Fruit fly (Drosophila melanogaster) whole organism, embryonic: Measurements from ENCODE around the gene Mtpalpha.

Experiments used
- BEAF-32 ChIP-seq: fragments of 200-800 bp; sonication (Bioruptor generic); optimal IDR thresholded peaks from 3 replicates; lab custom pipeline; 2017; ENCODE audit warnings: missing biosample characterization, missing genetic modification characterization, mild to moderate bottlenecking, moderate library complexity, missing genetic modification reagents
- CG10147 ChIP-seq: fragments of 200-800 bp; sonication (Bioruptor generic); optimal IDR thresholded peaks from 2 replicates; lab custom pipeline; 2019; ENCODE audit warnings: missing biosample characterization, mild to moderate bottlenecking, missing genetic modification characterization, moderate library complexity
- CG11398 ChIP-seq: fragments of 200-800 bp; sonication (Bioruptor generic); optimal IDR thresholded peaks from 2 replicates; lab custom pipeline; 2016; ENCODE audit warnings: missing biosample characterization, missing genetic modification characterization
- CG12219 ChIP-seq: fragments of 200-800 bp; sonication (Bioruptor generic); optimal IDR thresholded peaks from 3 replicates; lab custom pipeline; 2018; ENCODE audit warnings: missing biosample characterization, mild to moderate bottlenecking, missing genetic modification characterization
- CG13287 ChIP-seq: fragments of 200-800 bp; sonication (Bioruptor generic); IDR thresholded peaks from 2 replicates; pipeline ENCODE4 v1.3.6; 2022; ENCODE audit warnings: missing biosample characterization, missing genetic modification characterization; ENCODE audit not compliant: partially characterized antibody
- CG13424 ChIP-seq: fragments of 200-800 bp; sonication (Bioruptor generic); optimal IDR thresholded peaks from 2 replicates; lab custom pipeline; 2019; ENCODE audit warnings: missing biosample characterization, mild to moderate bottlenecking, missing genetic modification characterization, moderate library complexity
- CG15514 ChIP-seq: fragments of 200-800 bp; sonication (Bioruptor generic); optimal IDR thresholded peaks from 3 replicates; lab custom pipeline; 2017; ENCODE audit warnings: missing biosample characterization, missing genetic modification characterization, mild to moderate bottlenecking, moderate library complexity, missing genetic modification reagents
- CG15601 ChIP-seq: fragments of 200-800 bp; sonication (Bioruptor generic); optimal IDR thresholded peaks from 3 replicates; lab custom pipeline; 2019; ENCODE audit warnings: missing biosample characterization, mild to moderate bottlenecking, missing genetic modification characterization, moderate library complexity
- CG1647 ChIP-seq: fragments of 200-800 bp; sonication (Bioruptor generic); optimal IDR thresholded peaks from 3 replicates; lab custom pipeline; 2016; ENCODE audit warnings: missing biosample characterization, missing genetic modification characterization
- CG16863 ChIP-seq: fragments of 200-800 bp; sonication (Bioruptor generic); optimal IDR thresholded peaks from 3 replicates; lab custom pipeline; 2016; ENCODE audit warnings: missing biosample characterization, missing genetic modification characterization
- CG17912 ChIP-seq: fragments of 200-800 bp; sonication (Bioruptor generic); optimal IDR thresholded peaks from 2 replicates; lab custom pipeline; 2018; ENCODE audit warnings: missing biosample characterization, mild to moderate bottlenecking, missing genetic modification characterization
- CG1792 ChIP-seq: fragments of 200-800 bp; sonication (Bioruptor generic); optimal IDR thresholded peaks from 2 replicates; lab custom pipeline; 2016; ENCODE audit warnings: missing biosample characterization, missing genetic modification characterization
- CG18262 ChIP-seq: fragments of 200-800 bp; optimal IDR thresholded peaks from 3 replicates; lab custom pipeline; 2019; ENCODE audit warnings: missing biosample characterization, mild to moderate bottlenecking, missing genetic modification characterization, moderate library complexity
- CG18599 ChIP-seq: fragments of 200-800 bp; sonication (Bioruptor generic); optimal IDR thresholded peaks from 3 replicates; lab custom pipeline; 2017; ENCODE audit warnings: missing biosample characterization, missing genetic modification characterization, mild to moderate bottlenecking, moderate library complexity, missing genetic modification reagents
- CG30403 ChIP-seq: fragments of 200-800 bp; sonication (Bioruptor generic); optimal IDR thresholded peaks from 3 replicates; lab custom pipeline; 2016; ENCODE audit warnings: missing biosample characterization, missing genetic modification characterization
- CG32532 ChIP-seq: fragments of 200-800 bp; sonication (Bioruptor generic); IDR thresholded peaks from 2 replicates; pipeline ENCODE4 v1.3.6; 2022; ENCODE audit warnings: missing biosample characterization, missing genetic modification characterization
- CG33213 ChIP-seq: fragments of 200-800 bp; sonication (Bioruptor generic); optimal IDR thresholded peaks from 3 replicates; lab custom pipeline; 2016; ENCODE audit warnings: missing biosample characterization, missing genetic modification characterization
- CG3407 ChIP-seq: fragments of 200-800 bp; sonication (Bioruptor generic); optimal IDR thresholded peaks from 2 replicates; lab custom pipeline; 2018; ENCODE audit warnings: missing biosample characterization, mild to moderate bottlenecking, missing genetic modification characterization
- CG4730 ChIP-seq: fragments of 200-800 bp; sonication (Bioruptor generic); IDR thresholded peaks from 2 replicates; pipeline ENCODE4 v1.3.6; 2022; ENCODE audit warnings: missing biosample characterization, missing genetic modification characterization
- CG8388 ChIP-seq: fragments of 200-800 bp; sonication (Bioruptor generic); optimal IDR thresholded peaks from 2 replicates; lab custom pipeline; 2019; ENCODE audit warnings: missing biosample characterization, mild to moderate bottlenecking, missing genetic modification characterization, moderate library complexity
- Dbx ChIP-seq: fragments of 200-800 bp; sonication (Bioruptor generic); IDR thresholded peaks from 3 replicates; pipeline ENCODE4 v1.3.6; 2022; ENCODE audit warnings: missing biosample characterization, missing genetic modification characterization
- Dp ChIP-seq: fragments of 200-800 bp; sonication (Bioruptor generic); optimal IDR thresholded peaks from 2 replicates; lab custom pipeline; 2018; ENCODE audit warnings: missing biosample characterization, mild to moderate bottlenecking, missing genetic modification characterization, moderate library complexity
- Ets65A ChIP-seq: fragments of 200-800 bp; sonication (Bioruptor generic); peaks from one replicate; lab custom pipeline; 2016; ENCODE audit warnings: missing biosample characterization, missing genetic modification characterization
- Ets97D ChIP-seq: fragments of 200-800 bp; sonication (Bioruptor generic); optimal IDR thresholded peaks from 3 replicates; lab custom pipeline; 2016; ENCODE audit warnings: missing biosample characterization, missing genetic modification characterization
- HmgZ ChIP-seq: fragments of 200-800 bp; sonication (Bioruptor generic); optimal IDR thresholded peaks from 2 replicates; lab custom pipeline; 2018; ENCODE audit warnings: missing biosample characterization, mild to moderate bottlenecking, missing genetic modification characterization
- Lhr ChIP-seq: fragments of 200-800 bp; sonication (Bioruptor generic); optimal IDR thresholded peaks from 3 replicates; lab custom pipeline; 2017; ENCODE audit warnings: mild to moderate bottlenecking, missing biosample characterization, missing genetic modification reagents, missing genetic modification characterization
- Lim3 ChIP-seq: fragments of 200-800 bp; sonication (Bioruptor generic); IDR thresholded peaks from 2 replicates; pipeline ENCODE4 v1.3.6; 2022; ENCODE audit warnings: missing biosample characterization, missing genetic modification characterization
- Med ChIP-seq: fragments of 200-800 bp; sonication (Bioruptor generic); peaks from one replicate; lab custom pipeline; 2016; ENCODE audit warnings: missing biosample characterization, missing genetic modification characterization, mild to moderate bottlenecking, inconsistent platforms, moderate library complexity
- Side ChIP-seq: fragments of 200-800 bp; sonication (Bioruptor generic); optimal IDR thresholded peaks from 2 replicates; lab custom pipeline; 2016; ENCODE audit warnings: missing biosample characterization, missing genetic modification characterization
- ac ChIP-seq: fragments of 200-800 bp; sonication (Bioruptor generic); optimal IDR thresholded peaks from 3 replicates; lab custom pipeline; 2017; ENCODE audit warnings: missing biosample characterization, mild to moderate bottlenecking, missing genetic modification characterization
- bab2 ChIP-seq: fragments of 200-800 bp; sonication (Bioruptor generic); optimal IDR thresholded peaks from 2 replicates; lab custom pipeline; 2016; ENCODE audit warnings: missing biosample characterization, missing genetic modification characterization
- chn ChIP-seq: fragments of 200-800 bp; sonication (Bioruptor generic); optimal IDR thresholded peaks from 2 replicates; lab custom pipeline; 2016; ENCODE audit warnings: missing biosample characterization, missing genetic modification characterization
- croc ChIP-seq: fragments of 200-800 bp; sonication (Bioruptor generic); conservative IDR thresholded peaks from 3 replicates; pipeline ENCODE4 v1.3.6; 2022; ENCODE audit warnings: missing biosample characterization, missing genetic modification characterization
- dysf ChIP-seq: fragments of 200-800 bp; sonication (Bioruptor generic); IDR thresholded peaks from 3 replicates; pipeline ENCODE4 v1.3.6; 2022; ENCODE audit warnings: missing biosample characterization, missing genetic modification characterization
- exex ChIP-seq: fragments of 200-800 bp; sonication (Bioruptor generic); optimal IDR thresholded peaks from 4 replicates; lab custom pipeline; 2018; ENCODE audit warnings: missing biosample characterization, mild to moderate bottlenecking, missing genetic modification characterization, moderate library complexity
- fu2 ChIP-seq: fragments of 200-800 bp; sonication (Bioruptor generic); optimal IDR thresholded peaks from 2 replicates; lab custom pipeline; 2016; ENCODE audit warnings: missing biosample characterization, missing genetic modification characterization
- gsb ChIP-seq: fragments of 200-800 bp; sonication (Bioruptor generic); IDR thresholded peaks from 2 replicates; pipeline ENCODE4 v1.3.6; 2022; ENCODE audit warnings: missing biosample characterization, missing genetic modification characterization
- kni ChIP-seq: fragments of 200-800 bp; sonication (Bioruptor generic); optimal IDR thresholded peaks from 3 replicates; lab custom pipeline; 2017; ENCODE audit warnings: mild to moderate bottlenecking, missing biosample characterization, missing genetic modification reagents, missing genetic modification characterization
- org-1 ChIP-seq: fragments of 200-800 bp; sonication (Bioruptor generic); optimal IDR thresholded peaks from 2 replicates; lab custom pipeline; 2017; ENCODE audit warnings: missing biosample characterization, missing genetic modification characterization
- otp ChIP-seq: fragments of 200-800 bp; sonication (Bioruptor generic); IDR thresholded peaks from 3 replicates; pipeline ENCODE4, ENCODE4 v1.3.6; 2022; ENCODE audit warnings: missing biosample characterization, missing genetic modification characterization
- pzg ChIP-seq: fragments of 200-800 bp; sonication (Bioruptor generic); optimal IDR thresholded peaks from 3 replicates; lab custom pipeline; 2018; ENCODE audit warnings: missing biosample characterization, mild to moderate bottlenecking, missing genetic modification characterization, moderate library complexity
- sens ChIP-seq: fragments of 200-800 bp; sonication (Bioruptor generic); peaks from one replicate; lab custom pipeline; 2016; ENCODE audit warnings: missing biosample characterization, missing genetic modification characterization
- shn ChIP-seq: fragments of 200-800 bp; sonication (Bioruptor generic); optimal IDR thresholded peaks from 3 replicates; lab custom pipeline; 2016; ENCODE audit warnings: missing biosample characterization, missing genetic modification characterization
- sim ChIP-seq: fragments of 200-800 bp; sonication (Bioruptor generic); IDR thresholded peaks from 2 replicates; pipeline ENCODE4 v1.3.6; 2022; ENCODE audit warnings: missing biosample characterization, missing genetic modification characterization
- sisA ChIP-seq: fragments of 200-800 bp; sonication (Bioruptor generic); IDR thresholded peaks from 2 replicates; pipeline ENCODE4 v1.3.6; 2022; ENCODE audit warnings: missing biosample characterization, missing genetic modification characterization
- stwl ChIP-seq: fragments of 200-800 bp; sonication (Bioruptor generic); optimal IDR thresholded peaks from 3 replicates; lab custom pipeline; 2018; ENCODE audit warnings: missing biosample characterization, mild to moderate bottlenecking, missing genetic modification characterization, moderate library complexity
- tx ChIP-seq: fragments of 200-800 bp; sonication (Bioruptor generic); optimal IDR thresholded peaks from 2 replicates; lab custom pipeline; 2016; ENCODE audit warnings: missing biosample characterization, missing genetic modification characterization
- vvl ChIP-seq: fragments of 200-800 bp; sonication (Bioruptor generic); IDR thresholded peaks from 2 replicates; pipeline ENCODE4 v1.3.6; 2022; ENCODE audit warnings: missing biosample characterization, missing genetic modification characterization
- wor ChIP-seq: fragments of 200-800 bp; sonication (Bioruptor generic); IDR thresholded peaks from 2 replicates; pipeline ENCODE4 v1.3.6; 2022; ENCODE audit warnings: missing biosample characterization, missing genetic modification characterization
- yki ChIP-seq: fragments of >200 bp; optimal IDR thresholded peaks from 3 replicates; lab custom pipeline; 2018
- zen ChIP-seq: fragments of 200-800 bp; sonication (Bioruptor generic); optimal IDR thresholded peaks from 3 replicates; lab custom pipeline; 2018; ENCODE audit warnings: missing biosample characterization, mild to moderate bottlenecking, missing genetic modification characterization, moderate library complexity
- zfh2 ChIP-seq: fragments of 200-800 bp; sonication (Bioruptor generic); optimal IDR thresholded peaks from 2 replicates; lab custom pipeline; 2016; ENCODE audit warnings: missing biosample characterization, missing genetic modification characterization

The Mtpalpha gene

DNA sequence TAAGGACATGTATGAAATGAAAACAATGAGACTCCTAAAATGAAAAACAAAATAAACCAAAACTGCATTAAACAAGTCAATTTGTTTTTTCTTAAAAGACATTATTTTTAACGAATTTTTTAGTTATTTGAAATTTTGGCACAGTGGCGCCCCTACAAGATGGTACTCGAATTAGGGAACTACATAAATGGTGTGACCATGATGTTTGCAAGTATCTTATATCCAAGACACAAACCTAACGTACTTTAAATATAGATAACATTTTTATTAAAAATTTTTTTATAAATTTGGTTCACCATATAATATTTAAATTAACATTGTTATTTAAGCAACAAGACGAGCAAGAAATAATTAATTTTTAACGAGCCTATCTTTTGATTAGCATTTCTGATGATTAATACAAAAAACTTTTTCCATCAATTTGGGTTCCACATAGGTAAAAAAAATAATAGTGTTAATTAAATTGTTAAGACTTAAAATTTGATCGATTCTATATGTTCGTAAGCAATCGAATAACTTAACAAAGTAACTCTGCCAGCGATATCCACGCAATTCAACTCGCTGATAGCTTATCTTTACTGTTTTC, 36.5 kb downstream of the Mtpalpha start, which contains the start of gene CG17855 (continued):
- peak; percentile 15 for TF ChIP-seq exex (tag; lab: Kevin White, UChicago)
- no peak for TF ChIP-seq sisA
- no peak for TF ChIP-seq CG16863 (GFP tag; lab: Kevin White, UChicago)
- TF ChIP-seq Lhr (GFP tag; lab: Kevin White, UChicago): peak; percentile 5
- no peak for TF ChIP-seq HmgZ (tag; lab: Kevin White, UChicago)
- no peak for TF ChIP-seq CG17912 (GFP tag; lab: Kevin White, UChicago)
- TF ChIP-seq CG3407: no peak
- TF ChIP-seq org-1 (GFP tag; lab: Kevin White, UChicago): no peak
- TF ChIP-seq zen: no peak
- no peak; the same call in 1 of the 2 replicates for TF ChIP-seq CG32532
- TF ChIP-seq CG8388 (GFP tag; lab: Kevin White, UChicago): no peak
- TF ChIP-seq shn (GFP tag; lab: Kevin White, UChicago): no peak
- TF ChIP-seq croc (GFP tag; lab: Robert Waterston, UW): no peak
- no peak for TF ChIP-seq Dbx (GFP tag; lab: Robert Waterston, UW)
- TF ChIP-seq yki (lab: Kevin White, UChicago): no peak
- no peak for TF ChIP-seq CG1792 (GFP tag; lab: Kevin White, UChicago)
- no peak for TF ChIP-seq Lim3 (GFP tag; lab: Robert Waterston, UW)
- no peak for TF ChIP-seq bab2
- TF ChIP-seq CG4730 (GFP tag; lab: Robert Waterston, UW): no peak
- TF ChIP-seq sim: no peak
- TF ChIP-seq CG18599 (GFP tag; lab: Kevin White, UChicago): no peak
- TF ChIP-seq CG30403 (GFP tag; lab: Kevin White, UChicago): no peak
- no peak for TF ChIP-seq vvl (GFP tag; lab: Robert Waterston, UW)
- TF ChIP-seq chn (GFP tag; lab: Kevin White, UChicago): no peak
- TF ChIP-seq CG13287 (GFP tag; lab: Robert Waterston, UW): peak; percentile 33; the same call in 1 of the 2 replicates
- TF ChIP-seq pzg: peak; percentile 39
- TF ChIP-seq CG15601: no peak
- TF ChIP-seq CG11398 (GFP tag; lab: Kevin White, UChicago): no peak
- TF ChIP-seq Med: peak; percentile 69
- no peak for TF ChIP-seq gsb
- no peak for TF ChIP-seq CG10147
- TF ChIP-seq BEAF-32 (GFP tag; lab: Kevin White, UChicago): peak; percentile 21
- TF ChIP-seq dysf (GFP tag; lab: Robert Waterston, UW): no peak
- TF ChIP-seq wor (GFP tag; lab: Robert Waterston, UW): no peak
- no peak for TF ChIP-seq fu2 (GFP tag; lab: Kevin White, UChicago)
- TF ChIP-seq CG1647 (GFP tag; lab: Kevin White, UChicago): no peak
- TF ChIP-seq Ets97D: peak; percentile 15
- no peak for TF ChIP-seq CG12219 (GFP tag; lab: Kevin White, UChicago)
- TF ChIP-seq kni: no peak
- TF ChIP-seq ac (GFP tag; lab: Kevin White, UChicago): no peak
- no peak for TF ChIP-seq CG18262 (tag; lab: Kevin White, UChicago)
- no peak for TF ChIP-seq CG13424 (tag; lab: Kevin White, UChicago)
- no peak for TF ChIP-seq otp (GFP tag; lab: Robert Waterston, UW)
- TF ChIP-seq CG15514 (GFP tag; lab: Kevin White, UChicago): peak; percentile 59
- TF ChIP-seq sens: peak; percentile 14
- no peak for TF ChIP-seq Ets65A (GFP tag; lab: Kevin White, UChicago)
- TF ChIP-seq Side: no peak
- no peak for TF ChIP-seq CG33213
- TF ChIP-seq Dp (GFP tag; lab: Kevin White, UChicago): peak; percentile 56
- TF ChIP-seq zfh2: no peak
- peak; percentile 90 for TF ChIP-seq stwl (tag; lab: Kevin White, UChicago)
- no peak for TF ChIP-seq tx
